Worm (Caenorhabditis elegans) whole organism, L4/young adult: Measurements from ENCODE around the gene rsks-1.

Source experiments
- W03F9.2 ChIP-seq: fragments of 150-350 bp; optimal IDR thresholded peaks from 2 replicates; lab custom pipeline; 2014; ENCODE audit warnings: missing biosample characterization, missing genetic modification characterization
- him-1 ChIP-seq: sonication (generic microtip); optimal IDR thresholded peaks from 2 replicates; lab custom pipeline; 2016; ENCODE audit warnings: missing genotype, missing genetic modification reagents, missing genetic modification characterization, missing compliant biosample characterization

DNA sequence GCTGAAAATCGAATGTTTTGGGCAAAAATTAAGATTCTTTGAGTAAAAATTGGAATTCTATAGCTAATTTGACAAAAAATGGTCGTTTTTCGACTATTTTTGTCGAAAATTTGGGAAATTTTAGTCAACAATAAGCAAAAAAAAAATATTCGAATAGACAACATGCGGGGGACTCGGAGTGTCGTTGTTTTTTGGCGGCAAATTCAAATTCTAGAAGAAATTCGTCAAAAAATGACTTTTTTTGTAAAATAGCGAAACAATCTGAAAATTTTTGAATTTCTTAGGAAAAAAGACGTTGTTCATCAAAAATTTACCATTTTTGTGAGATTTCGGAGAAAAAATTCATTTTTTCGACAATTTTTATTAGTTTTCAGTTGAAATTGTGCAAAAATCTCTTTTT lies 38.7 kb downstream of the rsks-1 start:
- TF ChIP-seq W03F9.2 (tag; lab: Kevin White, UChicago): no peak
- TF ChIP-seq him-1: no peak
